Worm (Caenorhabditis elegans) whole organism, L4 larva: Measurements from ENCODE around the gene R05G9.1.

ENCODE experiments used
- ZK546.5 ChIP-seq, 2 experiments: sonication (generic microtip); optimal IDR thresholded peaks; 2 replicates each; lab custom pipeline; 2017; ENCODE audit warnings: missing biosample characterization in 2 of 2, missing genetic modification characterization in 2 of 2
- hmg-1.1 ChIP-seq: fragments of 200-800 bp; sonication (Bioruptor generic); IDR thresholded peaks from 2 replicates; pipeline ENCODE4 v1.3.6; 2022; ENCODE audit warnings: missing genetic modification reagents, missing genetic modification characterization, missing compliant biosample characterization
- lin-13 ChIP-seq: fragments of 150-350 bp; optimal IDR thresholded peaks from 2 replicates; lab custom pipeline; 2014; ENCODE audit warnings: missing biosample characterization, missing genetic modification reagents, missing genetic modification characterization
- nhr-237 ChIP-seq: sonication (generic microtip); optimal IDR thresholded peaks from 2 replicates; lab custom pipeline; 2017; ENCODE audit warnings: missing biosample characterization, missing genetic modification characterization

- no peak for TF ChIP-seq lin-13 (GFP tag; lab: Kevin White, UChicago)
- TF ChIP-seq hmg-1.1, result no peak
- TF ChIP-seq nhr-237 (tag; lab: Kevin White, UChicago), result no peak
- no peak for TF ChIP-seq ZK546.5 (tag; optimal IDR thresholded peaks at IDR 0.05; lab: Kevin White, UChicago)
Observed at ce11 chrII:6498609-6499008, 4.4 kb upstream of the R05G9.1 start.
